Fruit fly (Drosophila melanogaster) whole organism, wandering third instar larva: ENCODE results near the gene CG13700.

Experiments
- N ChIP-seq: fragments of >200 bp; optimal IDR thresholded peaks from 2 replicates; lab custom pipeline; 2018; ENCODE audit warnings: missing biosample characterization, missing external identifiers, missing genetic modification characterization
- Rel ChIP-seq, 2 experiments: fragments of 200-800 bp; sonication (Bioruptor generic) in 1 of 2; optimal IDR thresholded peaks; 2 replicates in 1 of 2; 3 replicates in 1 of 2; lab custom pipeline; 2016 to 2019; ENCODE audit warnings: mild to moderate bottlenecking in 2 of 2, missing biosample characterization in 2 of 2, missing genetic modification characterization in 2 of 2, moderate library complexity in 1 of 2
- ey ChIP-seq: fragments of 200-800 bp; sonication (Bioruptor generic); optimal IDR thresholded peaks from 2 replicates; lab custom pipeline; 2016; ENCODE audit warnings: missing biosample characterization, missing genetic modification characterization
- h ChIP-seq: fragments of 200-800 bp; sonication (Bioruptor generic); optimal IDR thresholded peaks from 3 replicates; lab custom pipeline; 2016; ENCODE audit warnings: missing biosample characterization, mild to moderate bottlenecking, missing genetic modification characterization
- jim ChIP-seq: fragments of 175-275, 200-325 bp; sonication (Bioruptor generic); optimal IDR thresholded peaks from 2 replicates; lab custom pipeline; 2016; ENCODE audit warnings: missing biosample characterization, mild to moderate bottlenecking, missing genetic modification characterization
- lola ChIP-seq: fragments of >200 bp; optimal IDR thresholded peaks from 2 replicates; lab custom pipeline; 2017; ENCODE audit warnings: missing biosample characterization, missing genetic modification characterization
- pan ChIP-seq: fragments of >200 bp; optimal IDR thresholded peaks from 2 replicates; lab custom pipeline; 2017
- psq ChIP-seq: fragments of 200-800 bp; sonication (Bioruptor generic); optimal IDR thresholded peaks from 3 replicates; lab custom pipeline; 2017; ENCODE audit warnings: missing biosample characterization, mild to moderate bottlenecking, missing genetic modification characterization, moderate library complexity
- rgr ChIP-seq: fragments of 200-800 bp; sonication (Bioruptor generic); optimal IDR thresholded peaks from 3 replicates; lab custom pipeline; 2016; ENCODE audit warnings: missing biosample characterization, mild to moderate bottlenecking, missing genetic modification characterization
- usp ChIP-seq: fragments of >200 bp; optimal IDR thresholded peaks from 2 replicates; lab custom pipeline; 2017; ENCODE audit warnings: missing biosample characterization, missing genetic modification characterization

dm6 chr3L:18302021-18302420 lies 961 bp upstream of the CG13700 start:
- TF ChIP-seq Rel (GFP tag; optimal IDR thresholded peaks at IDR 0.05; lab: Kevin White, UChicago) (no peak), Rel (tag; optimal IDR thresholded peaks at IDR 0.05; lab: Kevin White, UChicago) (no peak), h (GFP tag; lab: Kevin White, UChicago) (no peak), psq (GFP tag; lab: Kevin White, UChicago) (no peak), jim (GFP tag; lab: Kevin White, UChicago) (no peak), ey (no peak), rgr (no peak), usp (GFP tag; lab: Kevin White, UChicago) (no peak), pan (lab: Kevin White, UChicago) (no peak), lola (GFP tag; lab: Kevin White, UChicago) (no peak), N (GFP tag; lab: Kevin White, UChicago) (no peak)
